Worm (Caenorhabditis elegans): ENCODE data around the gene F01D5.7.

F01D5.7 gene

DNA sequence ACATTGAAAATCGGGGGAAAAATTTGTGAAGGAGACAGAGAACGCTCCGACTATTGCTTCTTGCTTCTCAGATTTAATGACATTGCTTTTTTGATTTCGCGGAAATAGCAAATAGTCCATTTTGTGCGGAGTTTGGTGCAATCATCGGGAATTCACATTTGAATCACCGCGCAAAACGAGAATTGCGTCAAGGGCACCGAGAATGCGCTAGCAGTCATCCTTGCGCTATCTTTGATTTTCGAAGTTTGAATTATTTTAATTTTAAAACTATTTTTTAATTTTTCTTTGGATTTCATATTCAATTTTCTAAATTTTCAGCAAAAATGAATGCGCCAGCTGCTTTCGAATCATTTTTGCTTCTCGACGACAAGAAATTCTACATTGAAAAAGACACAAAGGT is 51.3 kb downstream of the F01D5.7 start, which contains the start of gene rpb-11 (continued):
- TF ChIP-seq pag-3 (tag; optimal IDR thresholded peaks at IDR 0.05; ENCODE audit: borderline replicate concordance, insufficient read depth): no peak
- peak; percentile 71 for TF ChIP-seq F16B12.6 (tag; optimal IDR thresholded peaks at IDR 0.05)
- TF ChIP-seq ceh-8 (GFP tag; optimal IDR thresholded peaks at IDR 0.05): peak; percentile 92
- no peak for TF ChIP-seq hlh-4 (tag; optimal IDR thresholded peaks at IDR 0.05)
- peak; percentile 82 for TF ChIP-seq fos-1 (tag; optimal IDR thresholded peaks at IDR 0.05)
- TF ChIP-seq sup-37 (GFP tag; optimal IDR thresholded peaks at IDR 0.05): peak; percentile 91
- TF ChIP-seq C16A3.4 (tag; optimal IDR thresholded peaks at IDR 0.05): peak; percentile 98
- peak; percentile 55 for TF ChIP-seq aha-1 (tag; optimal IDR thresholded peaks at IDR 0.05)

All from whole organism, L1 larva.